Fruit fly (Drosophila melanogaster): Measurements from ENCODE around the gene CG4789.

CG4789 gene

dm6 chrX:16813226-16813625 is 12.5 kb downstream of the CG4789 start (continued):
- peak; percentile 48; the same call in 2 of the 3 replicates for TF ChIP-seq CG17361 (GFP tag; IDR thresholded peaks at IDR 0.05)
- TF ChIP-seq prd (optimal IDR thresholded peaks at IDR 0.05) = no peak
- TF ChIP-seq prd (GFP tag; IDR thresholded peaks at IDR 0.05) = 0 out of 3 replicates have a peak, but pooled peaks have one; percentile 33
- peak; percentile 36 for TF ChIP-seq CG13424 (tag; optimal IDR thresholded peaks at IDR 0.05)
- TF ChIP-seq YL-1 (GFP tag; optimal IDR thresholded peaks at IDR 0.05) = no peak
- no peak for TF ChIP-seq CG4820 (GFP tag; optimal IDR thresholded peaks at IDR 0.05)
- TF ChIP-seq fd96Cb (tag; optimal IDR thresholded peaks at IDR 0.05) = peak; percentile 36
- no peak for TF ChIP-seq ara (GFP tag; IDR thresholded peaks at IDR 0.05)
- TF ChIP-seq pb (GFP tag; optimal IDR thresholded peaks at IDR 0.05) = no peak
- TF ChIP-seq NK7.1 (GFP tag; optimal IDR thresholded peaks at IDR 0.05) = no peak
- no peak for TF ChIP-seq Dek (tag; optimal IDR thresholded peaks at IDR 0.05)
- TF ChIP-seq CG10462 (GFP tag; optimal IDR thresholded peaks at IDR 0.05) = no peak
- no peak for TF ChIP-seq gt (GFP tag; IDR thresholded peaks at IDR 0.05)
- TF ChIP-seq CG11456 (GFP tag; IDR thresholded peaks at IDR 0.05) = 0 out of 3 replicates have a peak, but pooled peaks have one; percentile 50
- no peak for TF ChIP-seq MESR4 (GFP tag; optimal IDR thresholded peaks at IDR 0.05)
- TF ChIP-seq CG10979 (tag; optimal IDR thresholded peaks at IDR 0.05) = peak; percentile 34
- no peak for TF ChIP-seq pnt (GFP tag; optimal IDR thresholded peaks at IDR 0.05)
- no peak for TF ChIP-seq CG8388 (GFP tag; optimal IDR thresholded peaks at IDR 0.05)
- TF ChIP-seq CG4617 (GFP tag; optimal IDR thresholded peaks at IDR 0.05; ENCODE audit: borderline replicate concordance) = no peak
- TF ChIP-seq Stat92E (GFP tag; optimal IDR thresholded peaks at IDR 0.05) = no peak
- TF ChIP-seq twi (tag; optimal IDR thresholded peaks at IDR 0.05) = no peak
- TF ChIP-seq dan (GFP tag; IDR thresholded peaks at IDR 0.05) = no peak
- TF ChIP-seq CG7963 (GFP tag; IDR thresholded peaks at IDR 0.05; ENCODE audit: partially characterized antibody) = no peak
- TF ChIP-seq CG18599 (GFP tag; optimal IDR thresholded peaks at IDR 0.05) = no peak
- peak; percentile 43 for TF ChIP-seq CG12391 (tag; optimal IDR thresholded peaks at IDR 0.05)
- peak; percentile 11 for TF ChIP-seq CG9727 (GFP tag; optimal IDR thresholded peaks at IDR 0.05)
- TF ChIP-seq ewg (GFP tag; optimal IDR thresholded peaks at IDR 0.05) = no peak
- peak; percentile 37 for TF ChIP-seq CG18262 (tag; optimal IDR thresholded peaks at IDR 0.05)
- peak; percentile 10; the same call in 1 of the 2 replicates for TF ChIP-seq CG10366 (GFP tag; IDR thresholded peaks at IDR 0.05)
- no peak for TF ChIP-seq vnd (GFP tag; IDR thresholded peaks at IDR 0.05; ENCODE audit: partially characterized antibody)
- peak; percentile 13 for TF ChIP-seq CG14710 (tag; optimal IDR thresholded peaks at IDR 0.05)
- TF ChIP-seq CG7928 (GFP tag; optimal IDR thresholded peaks at IDR 0.05) = no peak
- TF ChIP-seq CG11695 (GFP tag; IDR thresholded peaks at IDR 0.05) = peak; percentile 50; the same call in 1 of the 3 replicates
- peak; percentile 52 for TF ChIP-seq row (GFP tag; IDR thresholded peaks at IDR 0.05)
- TF ChIP-seq dpn (GFP tag; optimal IDR thresholded peaks at IDR 0.05) = no peak
- peak; percentile 46 for TF ChIP-seq Sox102F (GFP tag; optimal IDR thresholded peaks at IDR 0.05)
- no peak for TF ChIP-seq CG5180 (GFP tag; optimal IDR thresholded peaks at IDR 0.05)
- no peak for TF ChIP-seq HLH3B (GFP tag; IDR thresholded peaks at IDR 0.05)
- TF ChIP-seq CG11504 (tag; optimal IDR thresholded peaks at IDR 0.05) = peak; percentile 67
- no peak for TF ChIP-seq p53 (GFP tag; optimal IDR thresholded peaks at IDR 0.05)
- no peak for TF ChIP-seq CG11247 (GFP tag; IDR thresholded peaks at IDR 0.05)
- no peak for TF ChIP-seq ham (GFP tag; IDR thresholded peaks at IDR 0.05)
- TF ChIP-seq tap (tag; optimal IDR thresholded peaks at IDR 0.05) = peak; percentile 4
- peak; percentile 46; the same call in 1 of the 2 replicates for TF ChIP-seq CG31441 (GFP tag; IDR thresholded peaks at IDR 0.05)
- TF ChIP-seq CG1602 (GFP tag; optimal IDR thresholded peaks at IDR 0.05) = peak; percentile 6
- no peak for TF ChIP-seq CG9797 (GFP tag; optimal IDR thresholded peaks at IDR 0.05)
- TF ChIP-seq CG6791 (GFP tag; IDR thresholded peaks at IDR 0.05; ENCODE audit: partially characterized antibody) = no peak
- peak; percentile 32 for TF ChIP-seq unpg (GFP tag; optimal IDR thresholded peaks at IDR 0.05)
- peak; percentile 47; the same call in 1 of the 2 replicates for TF ChIP-seq Ada2b (GFP tag; IDR thresholded peaks at IDR 0.05)
- TF ChIP-seq wor (GFP tag; IDR thresholded peaks at IDR 0.05) = no peak

All from whole organism, embryonic.